Worm (Caenorhabditis elegans) whole organism, late embryonic: ENCODE results near the gene alx-1.

Experiments
- che-1 ChIP-seq: sonication (generic microtip); optimal IDR thresholded peaks from 2 replicates; lab custom pipeline; 2016; ENCODE audit warnings: mild to moderate bottlenecking, missing genetic modification characterization, missing compliant biosample characterization
- sox-4 ChIP-seq: sonication (generic microtip); optimal IDR thresholded peaks from 2 replicates; lab custom pipeline; 2017; ENCODE audit warnings: mild to moderate bottlenecking, missing genetic modification characterization, inconsistent platforms, missing compliant biosample characterization

DNA sequence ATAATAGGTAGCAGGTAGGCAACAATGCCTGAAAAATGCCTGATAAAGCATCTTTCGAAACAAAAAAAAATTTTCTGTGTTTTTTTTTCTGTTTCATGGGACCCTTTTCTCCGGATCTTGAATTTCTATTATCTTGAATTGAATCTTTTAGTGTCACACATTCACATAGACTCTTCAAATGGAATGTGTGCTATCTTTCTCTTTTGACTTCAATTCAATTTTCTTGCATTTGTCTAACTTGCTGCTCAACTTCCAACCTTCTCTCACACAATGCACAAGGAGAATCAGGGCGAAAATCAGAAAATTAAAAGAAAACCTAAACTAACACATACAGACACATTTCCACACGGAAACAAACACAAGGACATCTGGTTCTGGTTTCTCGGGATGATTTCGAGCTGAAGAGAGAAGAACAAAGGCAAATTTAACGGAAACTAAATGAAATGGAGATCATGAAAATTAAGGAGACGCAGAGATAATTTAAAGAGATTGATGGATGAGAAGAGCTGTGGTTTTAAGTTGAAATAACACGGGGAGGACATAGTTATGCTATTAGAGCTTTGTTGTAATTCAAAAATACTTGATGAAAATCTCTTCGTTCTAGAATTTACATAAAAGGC lies 15.2 kb downstream of the alx-1 start:
- no peak for TF ChIP-seq sox-4
- TF ChIP-seq che-1, result no peak
